Worm (Caenorhabditis elegans) whole organism, late embryonic: ENCODE measurements around the gene delm-1.

Source experiments
- lin-11 ChIP-seq: fragments of 200-800 bp; sonication (Bioruptor generic); optimal IDR thresholded peaks from 2 replicates; lab custom pipeline; 2018; ENCODE audit warnings: mild to moderate bottlenecking, missing genetic modification characterization, missing compliant biosample characterization
- nfya-1 ChIP-seq: sonication (generic microtip); optimal IDR thresholded peaks from 2 replicates; lab custom pipeline; 2017; ENCODE audit warnings: missing genetic modification characterization, mild to moderate bottlenecking, missing compliant biosample characterization, antibody characterized with exemption, moderate library complexity
- tbx-2 ChIP-seq: sonication (generic microtip); optimal IDR thresholded peaks from 2 replicates; lab custom pipeline; 2016; ENCODE audit warnings: missing genetic modification characterization, missing compliant biosample characterization

ce11 chrIV:9120220-9120619 lies 15.1 kb downstream of the delm-1 start:
- no peak for TF ChIP-seq tbx-2
- TF ChIP-seq nfya-1 (tag; lab: Kevin White, UChicago), result no peak
- TF ChIP-seq lin-11 (tag; lab: Kevin White, UChicago), result no peak
